Fruit fly (Drosophila melanogaster): ENCODE data around the gene MnM.

Gene MnM

DNA sequence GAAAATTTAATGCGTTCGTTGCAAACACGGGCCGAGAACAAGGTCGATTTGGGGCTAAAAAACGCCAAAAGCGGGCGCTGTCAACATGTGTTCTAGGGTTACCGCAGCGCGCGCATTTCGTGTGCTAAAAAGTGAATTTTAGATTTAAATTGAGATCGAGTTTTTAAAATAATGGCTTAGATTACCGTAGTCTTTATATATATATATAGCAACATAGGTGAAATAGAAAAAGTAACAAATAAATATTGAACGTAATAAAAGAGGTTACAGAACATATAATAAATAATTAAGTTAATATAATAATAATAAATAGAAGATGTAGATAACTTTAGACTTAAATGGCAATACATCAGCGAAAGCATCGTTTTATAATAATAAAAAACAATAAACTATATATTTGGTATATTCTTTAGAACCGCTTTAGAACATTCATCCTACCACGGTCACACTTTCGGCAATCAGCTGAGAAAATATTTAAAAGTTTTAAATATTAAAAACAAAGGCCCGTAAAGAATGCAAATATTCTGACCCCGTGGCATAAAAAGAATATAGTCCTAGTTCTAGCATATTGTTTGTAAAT, 34.9 kb downstream of the MnM start, which contains the start of the genes CG11537 and Alg2 (continued):
- TF ChIP-seq Fer2 (tag; optimal IDR thresholded peaks at IDR 0.05) (peak; percentile 4), CG13894 (tag; optimal IDR thresholded peaks at IDR 0.05) (peak; percentile 5), Asciz (GFP tag; optimal IDR thresholded peaks at IDR 0.05) (no peak), CG17568 (GFP tag; optimal IDR thresholded peaks at IDR 0.05) (no peak), sim (GFP tag; IDR thresholded peaks at IDR 0.05) (no peak), pho (GFP tag; optimal IDR thresholded peaks at IDR 0.05) (no peak), Hr39 (optimal IDR thresholded peaks at IDR 0.05) (no peak), HLH4C (GFP tag; IDR thresholded peaks at IDR 0.05; ENCODE audit: partially characterized antibody) (no peak), twi (tag; optimal IDR thresholded peaks at IDR 0.05) (peak; percentile 73), CG10267 (tag; optimal IDR thresholded peaks at IDR 0.05) (peak; percentile 44), Max (GFP tag; optimal IDR thresholded peaks at IDR 0.05) (peak; percentile 28), mam (GFP tag; optimal IDR thresholded peaks at IDR 0.05) (peak; percentile 15), CG1603 (tag; optimal IDR thresholded peaks at IDR 0.05) (peak; percentile 28), slbo (GFP tag; IDR thresholded peaks at IDR 0.05) (peak; percentile 75), CG30403 (GFP tag; optimal IDR thresholded peaks at IDR 0.05) (peak; percentile 22), CG13296 (GFP tag; optimal IDR thresholded peaks at IDR 0.05) (no peak), disco-r (GFP tag; optimal IDR thresholded peaks at IDR 0.05) (no peak), CG1602 (GFP tag; optimal IDR thresholded peaks at IDR 0.05) (peak; percentile 7), lola (GFP tag; optimal IDR thresholded peaks at IDR 0.05) (no peak), nmo (GFP tag; optimal IDR thresholded peaks at IDR 0.05) (peak; percentile 26), CG7556 (GFP tag; optimal IDR thresholded peaks at IDR 0.05) (no peak), Oaz (GFP tag; IDR thresholded peaks at IDR 0.05) (no peak), CoRest (tag; optimal IDR thresholded peaks at IDR 0.05) (peak; percentile 38), CG14860 (GFP tag; IDR thresholded peaks at IDR 0.05; ENCODE audit: partially characterized antibody) (no peak), Opbp (GFP tag; IDR thresholded peaks at IDR 0.05; ENCODE audit: partially characterized antibody) (no peak), Rx (GFP tag; IDR thresholded peaks at IDR 0.05) (no peak), Dfd (GFP tag; optimal IDR thresholded peaks at IDR 0.05) (no peak), sima (GFP tag; optimal IDR thresholded peaks at IDR 0.05) (no peak), CG3838 (GFP tag; optimal IDR thresholded peaks at IDR 0.05) (no peak), CG8765 (GFP tag; IDR thresholded peaks at IDR 0.05) (no peak), CG9876 (GFP tag; optimal IDR thresholded peaks at IDR 0.05) (no peak), CG15514 (GFP tag; optimal IDR thresholded peaks at IDR 0.05) (peak; percentile 35), Deaf1 (tag; optimal IDR thresholded peaks at IDR 0.05) (peak; percentile 52), jing (GFP tag; optimal IDR thresholded peaks at IDR 0.05) (no peak), dysf (GFP tag; IDR thresholded peaks at IDR 0.05) (peak; percentile 27; the same call in 1 of the 3 replicates), CG11504 (tag; optimal IDR thresholded peaks at IDR 0.05) (peak; percentile 70), Vsx1 (GFP tag; optimal IDR thresholded peaks at IDR 0.05) (no peak), CG18599 (GFP tag; optimal IDR thresholded peaks at IDR 0.05) (peak; percentile 39), tap (tag; optimal IDR thresholded peaks at IDR 0.05) (no peak), aop (GFP tag; IDR thresholded peaks at IDR 0.05) (no peak), pros (GFP tag; optimal IDR thresholded peaks at IDR 0.05) (no peak), tup (GFP tag; optimal IDR thresholded peaks at IDR 0.05) (no peak), CG18764 (GFP tag; optimal IDR thresholded peaks at IDR 0.05) (no peak), CTCF (GFP tag; optimal IDR thresholded peaks at IDR 0.05) (no peak), CG14441 (GFP tag; IDR thresholded peaks at IDR 0.05) (0 out of 2 replicates have a peak, but pooled peaks have one; percentile 2), pan (optimal IDR thresholded peaks at IDR 0.05) (no peak), pan (GFP tag; optimal IDR thresholded peaks at IDR 0.05 in 1 of 2, IDR thresholded peaks at IDR 0.05 in 1 of 2) (no peak), pb (GFP tag; optimal IDR thresholded peaks at IDR 0.05) (no peak), CG10959 (GFP tag; IDR thresholded peaks at IDR 0.05) (no peak), Side (GFP tag; optimal IDR thresholded peaks at IDR 0.05) (no peak), CG9797 (GFP tag; optimal IDR thresholded peaks at IDR 0.05) (peak; percentile 66)
